Fruit fly (Drosophila melanogaster) whole organism, prepupa: ENCODE data around the gene CG14545.

Source experiments
- Blimp-1 ChIP-seq: fragments of 200-800 bp; sonication (Bioruptor generic); optimal IDR thresholded peaks from 3 replicates; lab custom pipeline; 2017; ENCODE audit warnings: missing biosample characterization, missing genetic modification characterization, mild to moderate bottlenecking, moderate library complexity, missing genetic modification reagents
- CG10631 ChIP-seq: fragments of 200-800 bp; sonication (Bioruptor generic); optimal IDR thresholded peaks from 2 replicates; lab custom pipeline; 2016; ENCODE audit warnings: missing biosample characterization, missing genetic modification characterization
- CG11294 ChIP-seq: fragments of 200-800 bp; sonication (Bioruptor generic); IDR thresholded peaks from 2 replicates; pipeline ENCODE4 v1.3.6; 2022; ENCODE audit warnings: missing biosample characterization, missing genetic modification characterization
- CG11762 ChIP-seq: fragments of 200-800 bp; sonication (Bioruptor generic); optimal IDR thresholded peaks from 3 replicates; lab custom pipeline; 2016; ENCODE audit warnings: missing biosample characterization, missing genetic modification characterization; ENCODE audit not compliant: insufficient read depth
- CG15336 ChIP-seq: fragments of 200-800 bp; sonication (Bioruptor generic); IDR thresholded peaks from 2 replicates; pipeline ENCODE4 v1.3.6; 2022; ENCODE audit warnings: missing biosample characterization, missing genetic modification characterization
- CG1621 ChIP-seq: fragments of 200-800 bp; sonication (Bioruptor generic); optimal IDR thresholded peaks from 3 replicates; lab custom pipeline; 2018; ENCODE audit warnings: missing biosample characterization, mild to moderate bottlenecking, missing genetic modification characterization
- CG16779 ChIP-seq: fragments of 200-800 bp; sonication (Bioruptor generic); optimal IDR thresholded peaks from 3 replicates; lab custom pipeline; 2017; ENCODE audit warnings: missing biosample characterization, mild to moderate bottlenecking, missing genetic modification characterization
- CG3032 ChIP-seq: fragments of 200-800 bp; optimal IDR thresholded peaks from 2 replicates; lab custom pipeline; 2019; ENCODE audit warnings: missing biosample characterization, mild to moderate bottlenecking, missing genetic modification characterization, moderate library complexity
- CG34406 ChIP-seq: fragments of 200-800 bp; sonication (Bioruptor generic); optimal IDR thresholded peaks from 3 replicates; lab custom pipeline; 2016; ENCODE audit warnings: missing biosample characterization, missing genetic modification characterization
- CG4318 ChIP-seq: fragments of 200-800 bp; sonication (Bioruptor generic); optimal IDR thresholded peaks from 3 replicates; lab custom pipeline; 2017; ENCODE audit warnings: missing biosample characterization, mild to moderate bottlenecking, missing genetic modification characterization
- CG6163 ChIP-seq: fragments of 200-800 bp; sonication (Bioruptor generic); IDR thresholded peaks from 3 replicates; pipeline ENCODE4 v1.3.6; 2022; ENCODE audit warnings: missing biosample characterization, missing genetic modification characterization
- CG6792 ChIP-seq: fragments of 200-800 bp; sonication (Bioruptor generic); optimal IDR thresholded peaks from 3 replicates; lab custom pipeline; 2016; ENCODE audit warnings: missing biosample characterization, missing genetic modification characterization
- CG6808 ChIP-seq: fragments of 200-800 bp; sonication (Bioruptor generic); optimal IDR thresholded peaks from 3 replicates; lab custom pipeline; 2017; ENCODE audit warnings: missing biosample characterization, missing genetic modification characterization, mild to moderate bottlenecking, moderate library complexity, missing genetic modification reagents
- CG8319 ChIP-seq: fragments of 200-800 bp; sonication (Bioruptor generic); optimal IDR thresholded peaks from 3 replicates; lab custom pipeline; 2016; ENCODE audit warnings: missing biosample characterization, missing genetic modification characterization
- CG9139 ChIP-seq: fragments of 200-800 bp; sonication (Bioruptor generic); optimal IDR thresholded peaks from 3 replicates; lab custom pipeline; 2017; ENCODE audit warnings: missing biosample characterization, mild to moderate bottlenecking, missing genetic modification characterization
- Eip75B ChIP-seq: fragments of 200-800 bp; sonication (Bioruptor generic); optimal IDR thresholded peaks from 3 replicates; lab custom pipeline; 2016; ENCODE audit warnings: missing biosample characterization, missing genetic modification characterization
- Eip78C ChIP-seq: fragments of 200-800 bp; sonication (Bioruptor generic); peaks from one replicate; lab custom pipeline; 2016; ENCODE audit warnings: missing biosample characterization, missing genetic modification characterization
- Eip93F ChIP-seq: fragments of 200-800 bp; sonication (Bioruptor generic); optimal IDR thresholded peaks from 2 replicates; lab custom pipeline; 2016; ENCODE audit warnings: missing biosample characterization, mild to moderate bottlenecking, missing genetic modification characterization
- Gug ChIP-seq: fragments of 200-800 bp; sonication (Bioruptor generic); IDR thresholded peaks from 2 replicates; pipeline ENCODE4 v1.3.6; 2022; ENCODE audit warnings: missing biosample characterization, missing genetic modification characterization
- Hr39 ChIP-seq: fragments of 200-800 bp; sonication (Bioruptor generic); optimal IDR thresholded peaks from 2 replicates; lab custom pipeline; 2016; ENCODE audit warnings: missing biosample characterization, missing genetic modification characterization
- Hr4 ChIP-seq: fragments of 200-800 bp; sonication (Bioruptor generic); optimal IDR thresholded peaks from 3 replicates; lab custom pipeline; 2016; ENCODE audit warnings: missing biosample characterization, missing genetic modification characterization
- Lpt ChIP-seq: fragments of 200-800 bp; sonication (Bioruptor generic); optimal IDR thresholded peaks from 3 replicates; lab custom pipeline; 2016; ENCODE audit warnings: missing biosample characterization, missing genetic modification characterization
- Met ChIP-seq: fragments of 200-800 bp; sonication (Bioruptor generic); optimal IDR thresholded peaks from 3 replicates; lab custom pipeline; 2016; ENCODE audit warnings: missing biosample characterization, missing genetic modification characterization
- OdsH ChIP-seq: fragments of 200-800 bp; sonication (Bioruptor generic); optimal IDR thresholded peaks from 3 replicates; lab custom pipeline; 2016; ENCODE audit warnings: missing biosample characterization, missing genetic modification characterization
- Smox ChIP-seq: fragments of 200-800 bp; sonication (Bioruptor generic); optimal IDR thresholded peaks from 3 replicates; lab custom pipeline; 2016; ENCODE audit warnings: missing biosample characterization, missing genetic modification characterization
- Sox14 ChIP-seq: fragments of 200-800 bp; sonication (Bioruptor generic); optimal IDR thresholded peaks from 3 replicates; lab custom pipeline; 2016; ENCODE audit warnings: missing biosample characterization, missing genetic modification characterization
- achi ChIP-seq: fragments of 200-800 bp; sonication (Bioruptor generic); optimal IDR thresholded peaks from 3 replicates; lab custom pipeline; 2016; ENCODE audit warnings: missing biosample characterization, missing genetic modification characterization
- acj6 ChIP-seq: fragments of 200-800 bp; sonication (Bioruptor generic); optimal IDR thresholded peaks from 3 replicates; lab custom pipeline; 2016; ENCODE audit warnings: missing biosample characterization, missing genetic modification characterization
- cyc ChIP-seq: fragments of 200-800 bp; sonication (Bioruptor generic); optimal IDR thresholded peaks from 3 replicates; lab custom pipeline; 2016; ENCODE audit warnings: missing biosample characterization, missing genetic modification characterization
- dac ChIP-seq: fragments of 200-800 bp; sonication (Bioruptor generic); optimal IDR thresholded peaks from 2 replicates; lab custom pipeline; 2017; ENCODE audit warnings: missing biosample characterization, mild to moderate bottlenecking, missing genetic modification characterization
- fd59A ChIP-seq: fragments of 200-800 bp; sonication (Bioruptor generic); optimal IDR thresholded peaks from 2 replicates; lab custom pipeline; 2017; ENCODE audit warnings: missing biosample characterization, mild to moderate bottlenecking, missing genetic modification characterization, missing genetic modification reagents
- fkh ChIP-seq: fragments of 200-800 bp; sonication (Bioruptor generic); optimal IDR thresholded peaks from 3 replicates; lab custom pipeline; 2017; ENCODE audit warnings: missing biosample characterization, mild to moderate bottlenecking, missing genetic modification characterization, moderate library complexity
- net ChIP-seq: fragments of 200-800 bp; sonication (Bioruptor generic); optimal IDR thresholded peaks from 3 replicates; lab custom pipeline; 2016; ENCODE audit warnings: missing biosample characterization, missing genetic modification characterization
- pdm3 ChIP-seq: fragments of 200-800 bp; sonication (Bioruptor generic); optimal IDR thresholded peaks from 3 replicates; lab custom pipeline; 2016; ENCODE audit warnings: missing biosample characterization, missing genetic modification characterization
- salr ChIP-seq, 2 experiments: fragments of 200-800 bp; sonication (Bioruptor generic); optimal IDR thresholded peaks; 3 replicates each; lab custom pipeline; 2016 to 2018; ENCODE audit warnings: missing biosample characterization in 2 of 2, missing genetic modification characterization in 2 of 2, mild to moderate bottlenecking in 1 of 2
- topi ChIP-seq: fragments of 200-800 bp; sonication (Bioruptor generic); optimal IDR thresholded peaks from 3 replicates; lab custom pipeline; 2016; ENCODE audit warnings: missing biosample characterization, missing genetic modification characterization

Gene CG14545

DNA sequence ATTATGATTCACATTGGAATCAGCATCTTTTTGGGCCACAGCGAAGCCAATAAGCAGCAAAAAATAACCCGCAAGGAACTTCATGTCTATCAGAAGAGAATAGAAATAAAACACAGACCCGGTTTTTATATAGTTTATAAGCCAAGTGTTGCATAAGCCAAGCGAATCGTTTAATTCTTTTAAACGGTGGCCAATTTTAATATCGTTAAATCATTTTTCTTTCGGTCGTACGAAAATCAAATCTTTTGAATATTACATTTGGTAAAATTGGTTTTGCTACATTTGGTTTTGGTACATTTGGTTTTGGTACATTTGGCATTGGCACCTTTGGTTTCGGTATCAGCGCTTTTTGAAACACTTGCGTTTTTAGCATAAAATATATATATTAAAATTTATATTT lies 21.0 kb downstream of the CG14545 start, which contains the start of gene Sfp96F:
TSS of gene Sfp96F (minus strand) at position 101 of the 400 bp plus-strand sequence.
- TF ChIP-seq salr (GFP tag; optimal IDR thresholded peaks at IDR 0.05; lab: Kevin White, UChicago) (no peak), CG11294 (GFP tag; lab: Robert Waterston, UW) (no peak)

DNA sequence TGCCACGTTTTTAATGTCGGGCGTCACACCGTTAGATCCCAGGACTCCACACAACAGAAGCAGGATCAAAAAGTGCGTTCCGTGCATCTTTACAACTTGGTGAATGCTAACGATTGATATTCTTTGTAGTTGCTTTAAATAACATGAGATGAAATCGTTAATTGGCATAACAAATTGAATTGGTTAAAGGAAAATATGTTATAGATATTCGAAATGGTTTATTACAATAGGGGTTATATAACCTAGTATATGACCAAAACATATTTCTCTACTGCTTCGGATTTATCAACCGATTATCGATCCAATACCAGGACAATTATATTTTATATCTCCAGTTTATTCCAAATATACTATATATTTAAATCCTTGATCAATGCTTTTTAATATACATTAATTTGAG lies 21.5 kb downstream of the CG14545 start, which contains the start of gene Mst57Dc:
TSS of gene Mst57Dc (minus strand) at position 101 of the 400 bp plus-strand sequence.
- TF ChIP-seq Eip93F (no peak), CG15336 (GFP tag; lab: Robert Waterston, UW) (no peak), achi (GFP tag; lab: Kevin White, UChicago) (no peak), pdm3 (no peak), CG1621 (tag; lab: Kevin White, UChicago) (no peak), Blimp-1 (GFP tag; lab: Kevin White, UChicago) (no peak), fkh (GFP tag; lab: Kevin White, UChicago) (no peak), Hr39 (GFP tag; lab: Kevin White, UChicago) (no peak), Gug (GFP tag; lab: Robert Waterston, UW) (no peak), Eip75B (GFP tag; lab: Kevin White, UChicago) (no peak), CG11294 (GFP tag; lab: Robert Waterston, UW) (no peak)
- TF ChIP-seq, all 60 proteins: peak for 0

- TF ChIP-seq CG1621 (tag; lab: Kevin White, UChicago): no peak
- no peak for TF ChIP-seq CG8319 (GFP tag; lab: Kevin White, UChicago)
- TF ChIP-seq CG16779 (tag; lab: Kevin White, UChicago): no peak
- no peak for TF ChIP-seq CG6163
- TF ChIP-seq Eip93F: no peak
- no peak for TF ChIP-seq cyc (GFP tag; lab: Kevin White, UChicago)
- TF ChIP-seq dac: no peak
- TF ChIP-seq Sox14: no peak
- TF ChIP-seq Smox: no peak
- TF ChIP-seq CG6808 (GFP tag; lab: Kevin White, UChicago): no peak
- TF ChIP-seq CG10631 (GFP tag; lab: Kevin White, UChicago): no peak
- no peak for TF ChIP-seq CG34406
- TF ChIP-seq Hr4 (GFP tag; lab: Kevin White, UChicago): no peak
- no peak for TF ChIP-seq Met (GFP tag; lab: Kevin White, UChicago)
- no peak for TF ChIP-seq CG9139
- no peak for TF ChIP-seq Lpt (GFP tag; lab: Kevin White, UChicago)
- TF ChIP-seq net: no peak
- no peak for TF ChIP-seq Eip75B (GFP tag; lab: Kevin White, UChicago)
Measured at dm6 chr3R:25815179-25815578, 35.9 kb downstream of the CG14545 start, which contains the start of gene CG14354. Gene CG14354, plus strand, starts transcription at chr3R:25815479.

DNA sequence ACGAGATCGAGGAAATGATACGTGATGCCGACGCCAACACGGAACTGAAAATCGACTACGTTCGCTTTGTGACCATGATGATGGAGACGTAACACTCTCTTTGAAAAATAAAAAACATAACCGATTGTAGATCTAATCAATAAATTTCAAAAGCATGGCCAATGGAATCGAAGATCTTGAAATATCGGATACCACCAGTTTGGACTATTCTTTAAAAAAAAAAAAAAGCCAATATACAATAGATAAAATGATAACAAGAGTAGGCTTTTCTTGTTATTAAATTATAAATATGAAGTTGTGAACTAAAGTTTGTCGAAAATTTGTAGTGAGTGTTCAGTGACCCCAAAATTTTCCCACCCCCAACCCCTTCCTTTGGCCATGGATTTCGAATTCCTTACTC lies 39.5 kb downstream of the CG14545 start, which contains the start of the genes Acam and CG17770:
TSS of gene Acam (plus strand) at position 301 of the 400 bp plus-strand sequence.
TSS of gene CG17770 (plus strand) at position 301 of the 400 bp plus-strand sequence.
- no peak for TF ChIP-seq CG3032
- no peak for TF ChIP-seq Eip78C (GFP tag; lab: Kevin White, UChicago)
- no peak for TF ChIP-seq CG11762 (GFP tag; lab: Kevin White, UChicago)
- TF ChIP-seq OdsH (GFP tag; lab: Kevin White, UChicago): no peak
- no peak for TF ChIP-seq Lpt (GFP tag; lab: Kevin White, UChicago)
- TF ChIP-seq Sox14: no peak
- no peak for TF ChIP-seq CG4318 (GFP tag; lab: Kevin White, UChicago)
- no peak for TF ChIP-seq CG34406
- TF ChIP-seq CG15336 (GFP tag; lab: Robert Waterston, UW): no peak
- no peak for TF ChIP-seq topi (GFP tag; lab: Kevin White, UChicago)

DNA sequence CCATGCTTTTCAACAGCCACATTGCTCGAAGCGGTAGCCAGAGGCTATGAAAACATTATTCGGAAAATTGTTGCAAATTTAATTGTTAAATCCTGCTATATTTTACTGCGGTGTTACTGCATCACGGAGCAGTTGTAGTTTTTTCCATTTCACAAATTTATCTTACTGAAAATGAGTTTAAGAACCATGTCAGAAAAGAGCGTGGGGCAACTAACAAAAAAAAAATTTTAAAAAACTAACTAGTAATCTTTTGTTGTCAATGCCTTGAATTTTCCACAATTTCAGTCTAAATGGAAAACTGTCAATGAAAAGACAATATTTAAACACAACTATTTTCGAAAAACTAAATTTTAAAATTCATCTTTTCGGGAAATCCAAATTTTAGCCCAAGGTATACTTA lies 40.3 kb downstream of the CG14545 start, which contains the start of gene CG5024:
TSS of gene CG5024 (plus strand) at position 301 of the 400 bp plus-strand sequence.
- TF ChIP-seq CG9139 (no peak), CG6792 (GFP tag; lab: Kevin White, UChicago) (no peak), fd59A (GFP tag; lab: Kevin White, UChicago) (no peak), CG8319 (GFP tag; lab: Kevin White, UChicago) (no peak), acj6 (GFP tag; lab: Kevin White, UChicago) (no peak), Sox14 (no peak)
